Worm (Caenorhabditis elegans) whole organism, young adult: ENCODE measurements around the gene fipp-1.
"Not testable (repeated sequence)": the region's sequence is repeated elsewhere in the genome, so short reads cannot be mapped to it uniquely, and the experiment has no call there.

ENCODE experiments used
- F57C9.4 ChIP-seq: sonication (generic microtip); optimal IDR thresholded peaks from 2 replicates; lab custom pipeline; 2017; ENCODE audit warnings: mild to moderate bottlenecking, missing genetic modification characterization, missing compliant biosample characterization
- gei-17 ChIP-seq: fragments of 200-800 bp; sonication (Bioruptor generic); optimal IDR thresholded peaks from 2 replicates; lab custom pipeline; 2018; ENCODE audit warnings: mild to moderate bottlenecking, missing genetic modification characterization, missing compliant biosample characterization
- hrde-1 ChIP-seq: sonication (generic microtip); optimal IDR thresholded peaks from 2 replicates; lab custom pipeline; 2016; ENCODE audit warnings: missing genetic modification characterization, mild to moderate bottlenecking, missing compliant biosample characterization, moderate library complexity, missing genotype, missing genetic modification reagents, borderline replicate concordance
- nhr-27 ChIP-seq: fragments of 200-800 bp; sonication (Bioruptor generic); optimal IDR thresholded peaks from 2 replicates; lab custom pipeline; 2018; ENCODE audit warnings: mild to moderate bottlenecking, missing genetic modification characterization, moderate library complexity, missing compliant biosample characterization
- pha-4 ChIP-seq: fragments of 150-350 bp; sonication (generic microtip); optimal IDR thresholded peaks from 2 replicates; lab custom pipeline; 2014; ENCODE audit warnings: missing biosample characterization, missing genetic modification reagents, missing genetic modification characterization

- not testable (repeated sequence) for TF ChIP-seq pha-4; hrde-1 (tag; lab: Kevin White, UChicago); nhr-27 (tag; lab: Kevin White, UChicago); gei-17; F57C9.4 (tag; lab: Kevin White, UChicago)
These were observed 37.4 kb upstream of the fipp-1 start for ce11 chrV:4334209-4334608.
